Worm (Caenorhabditis elegans): ENCODE data around the gene ima-1.

- TF ChIP-seq ceh-36 (tag; optimal IDR thresholded peaks at IDR 0.05) (no peak), B0310.2 (tag; optimal IDR thresholded peaks at IDR 0.05) (no peak), flt-1 (GFP tag; IDR thresholded peaks at IDR 0.05) (no peak), hnd-1 (tag; optimal IDR thresholded peaks at IDR 0.05) (no peak)
Measured at ce11 chrV:11228653-11229173, 10.8 kb upstream of the ima-1 start, which contains the start of gene pqn-70.

Measured in whole organism, early embryonic.